Worm (Caenorhabditis elegans) whole organism, early embryonic: ENCODE data around the gene pho-5.

Experiments
- F13C5.2 ChIP-seq: sonication (generic microtip); optimal IDR thresholded peaks from 2 replicates; lab custom pipeline; 2017; ENCODE audit warnings: mild to moderate bottlenecking, missing genetic modification characterization, inconsistent platforms, missing compliant biosample characterization
- ama-1 ChIP-seq: fragments of 150-350 bp; optimal IDR thresholded peaks from 2 replicates; lab custom pipeline; 2014
- ceh-13 ChIP-seq: fragments of 200-800 bp; sonication (Bioruptor generic); optimal IDR thresholded peaks from 2 replicates; lab custom pipeline; 2018; ENCODE audit warnings: mild to moderate bottlenecking, missing genetic modification characterization, missing compliant biosample characterization
- ceh-36 ChIP-seq: sonication (generic microtip); optimal IDR thresholded peaks from 2 replicates; lab custom pipeline; 2016; ENCODE audit warnings: missing genetic modification characterization, inconsistent platforms, missing compliant biosample characterization
- ets-7 ChIP-seq: sonication (generic microtip); optimal IDR thresholded peaks from 2 replicates; lab custom pipeline; 2016; ENCODE audit warnings: missing genotype, missing genetic modification characterization, missing compliant biosample characterization
- flt-1 ChIP-seq: fragments of 200-800 bp; sonication (Bioruptor generic); IDR thresholded peaks from 2 replicates; pipeline ENCODE4 v1.3.6; 2022; ENCODE audit warnings: missing genetic modification characterization, missing compliant biosample characterization
- pes-1 ChIP-seq: fragments of 200-800 bp; sonication (Bioruptor generic); IDR thresholded peaks from 2 replicates; pipeline ENCODE4 v1.3.6; 2022; ENCODE audit warnings: missing genetic modification reagents, missing genetic modification characterization, missing compliant biosample characterization
- scrt-1 ChIP-seq: fragments of 200-800 bp; sonication (Bioruptor generic); IDR thresholded peaks from 2 replicates; pipeline ENCODE4 v1.3.6; 2022; ENCODE audit warnings: missing genetic modification characterization, missing compliant biosample characterization
- sea-1 ChIP-seq: fragments of 200-800 bp; sonication (Bioruptor generic); conservative IDR thresholded peaks from 2 replicates; pipeline ENCODE4 v1.3.6; 2022; ENCODE audit warnings: missing genetic modification characterization, missing compliant biosample characterization
- tbx-37 ChIP-seq: fragments of 200-800 bp; sonication (Bioruptor generic); conservative IDR thresholded peaks from 2 replicates; pipeline ENCODE4 v1.3.6; 2022; ENCODE audit warnings: missing genetic modification reagents, missing genetic modification characterization, missing compliant biosample characterization

- no peak for TF ChIP-seq ets-7
- TF ChIP-seq ama-1: no peak
- no peak for TF ChIP-seq F13C5.2 (tag; lab: Kevin White, UChicago)
- TF ChIP-seq flt-1 (GFP tag; lab: Robert Waterston, UW): no peak
- TF ChIP-seq scrt-1: no peak
- no peak for TF ChIP-seq tbx-37
- TF ChIP-seq sea-1 (GFP tag; lab: Robert Waterston, UW): no peak
- no peak for TF ChIP-seq ceh-13
- TF ChIP-seq ceh-36 (tag; lab: Kevin White, UChicago): no peak
- no peak for TF ChIP-seq pes-1 (GFP tag; lab: Robert Waterston, UW)
These were observed 23.1 kb downstream of the pho-5 start for ce11 chrIII:7262592-7262991.
